Fruit fly (Drosophila melanogaster) whole organism, embryonic: ENCODE measurements around the gene CG13367.

Source experiments
- B-H2 ChIP-seq: fragments of 200-800 bp; sonication (Bioruptor generic); optimal IDR thresholded peaks from 2 replicates; lab custom pipeline; 2018; ENCODE audit warnings: missing biosample characterization, mild to moderate bottlenecking, missing genetic modification characterization
- CG12769 ChIP-seq: fragments of 200-800 bp; sonication (Bioruptor generic); optimal IDR thresholded peaks from 2 replicates; lab custom pipeline; 2019; ENCODE audit warnings: missing biosample characterization, mild to moderate bottlenecking, missing genetic modification characterization, moderate library complexity
- CG15601 ChIP-seq: fragments of 200-800 bp; sonication (Bioruptor generic); optimal IDR thresholded peaks from 3 replicates; lab custom pipeline; 2019; ENCODE audit warnings: missing biosample characterization, mild to moderate bottlenecking, missing genetic modification characterization, moderate library complexity
- CG17568 ChIP-seq: fragments of 200-800 bp; sonication (Bioruptor generic); optimal IDR thresholded peaks from 2 replicates; lab custom pipeline; 2018; ENCODE audit warnings: missing biosample characterization, mild to moderate bottlenecking, missing genetic modification characterization, moderate library complexity
- CG17829 ChIP-seq: fragments of 200-800 bp; optimal IDR thresholded peaks from 2 replicates; lab custom pipeline; 2019; ENCODE audit warnings: missing biosample characterization, mild to moderate bottlenecking, missing genetic modification characterization, moderate library complexity
- CG18599 ChIP-seq: fragments of 200-800 bp; sonication (Bioruptor generic); optimal IDR thresholded peaks from 3 replicates; lab custom pipeline; 2017; ENCODE audit warnings: missing biosample characterization, missing genetic modification characterization, mild to moderate bottlenecking, moderate library complexity, missing genetic modification reagents
- CG2199 ChIP-seq: fragments of 200-800 bp; sonication (Bioruptor generic); IDR thresholded peaks from 3 replicates; pipeline ENCODE4 v1.3.6; 2022; ENCODE audit warnings: missing biosample characterization, missing genetic modification characterization
- CG2678 ChIP-seq: fragments of 200-800 bp; sonication (Bioruptor generic); optimal IDR thresholded peaks from 3 replicates; lab custom pipeline; 2019; ENCODE audit warnings: missing biosample characterization, mild to moderate bottlenecking, missing genetic modification characterization, moderate library complexity
- CG3281 ChIP-seq: fragments of 200-800 bp; sonication (Bioruptor generic); optimal IDR thresholded peaks from 3 replicates; lab custom pipeline; 2017; ENCODE audit warnings: missing biosample characterization, mild to moderate bottlenecking, missing genetic modification characterization
- CG3407 ChIP-seq: fragments of 200-800 bp; sonication (Bioruptor generic); optimal IDR thresholded peaks from 2 replicates; lab custom pipeline; 2018; ENCODE audit warnings: missing biosample characterization, mild to moderate bottlenecking, missing genetic modification characterization
- CG7928 ChIP-seq: fragments of 200-800 bp; sonication (Bioruptor generic); optimal IDR thresholded peaks from 2 replicates; lab custom pipeline; 2017; ENCODE audit warnings: missing biosample characterization, mild to moderate bottlenecking, missing genetic modification characterization
- Doc3 ChIP-seq: fragments of 200-800 bp; sonication (Bioruptor generic); IDR thresholded peaks from 3 replicates; pipeline ENCODE4 v1.3.6; 2022; ENCODE audit warnings: missing biosample characterization, missing genetic modification characterization; ENCODE audit not compliant: partially characterized antibody
- Dp ChIP-seq: fragments of 200-800 bp; sonication (Bioruptor generic); optimal IDR thresholded peaks from 2 replicates; lab custom pipeline; 2018; ENCODE audit warnings: missing biosample characterization, mild to moderate bottlenecking, missing genetic modification characterization, moderate library complexity
- Dref ChIP-seq: fragments of 200-800 bp; sonication (Bioruptor generic); IDR thresholded peaks from 2 replicates; pipeline ENCODE4 v1.3.6; 2022; ENCODE audit warnings: missing biosample characterization, missing genetic modification characterization
- E2f2 ChIP-seq: fragments of 200-800 bp; sonication (Bioruptor generic); IDR thresholded peaks from 2 replicates; pipeline ENCODE4 v1.3.6; 2022; ENCODE audit warnings: missing biosample characterization, missing genetic modification characterization
- Fer1 ChIP-seq: fragments of 200-800 bp; sonication (Bioruptor generic); optimal IDR thresholded peaks from 2 replicates; lab custom pipeline; 2017; ENCODE audit warnings: missing biosample characterization, mild to moderate bottlenecking, missing genetic modification characterization
- Hand ChIP-seq: fragments of 200-800 bp; sonication (Bioruptor generic); optimal IDR thresholded peaks from 2 replicates; lab custom pipeline; 2017; ENCODE audit warnings: mild to moderate bottlenecking, missing biosample characterization, missing genetic modification reagents, missing genetic modification characterization
- Hmr ChIP-seq: fragments of 200-800 bp; sonication (Bioruptor generic); optimal IDR thresholded peaks from 3 replicates; lab custom pipeline; 2017; ENCODE audit warnings: mild to moderate bottlenecking, missing biosample characterization, missing genetic modification reagents, missing genetic modification characterization
- Hr3 ChIP-seq: fragments of 200-800 bp; sonication (Bioruptor generic); optimal IDR thresholded peaks from 3 replicates; lab custom pipeline; 2016; ENCODE audit warnings: missing biosample characterization, missing genetic modification characterization
- Lhr ChIP-seq: fragments of 200-800 bp; sonication (Bioruptor generic); optimal IDR thresholded peaks from 3 replicates; lab custom pipeline; 2017; ENCODE audit warnings: mild to moderate bottlenecking, missing biosample characterization, missing genetic modification reagents, missing genetic modification characterization
- MESR4 ChIP-seq: fragments of 200-800 bp; sonication (Bioruptor generic); optimal IDR thresholded peaks from 2 replicates; lab custom pipeline; 2018; ENCODE audit warnings: missing biosample characterization, mild to moderate bottlenecking, missing genetic modification characterization, moderate library complexity
- Med ChIP-seq: fragments of 200-800 bp; sonication (Bioruptor generic); peaks from one replicate; lab custom pipeline; 2016; ENCODE audit warnings: missing biosample characterization, missing genetic modification characterization, mild to moderate bottlenecking, inconsistent platforms, moderate library complexity
- Neu2 ChIP-seq: fragments of 200-800 bp; sonication (Bioruptor generic); optimal IDR thresholded peaks from 3 replicates; lab custom pipeline; 2016; ENCODE audit warnings: missing biosample characterization, missing genetic modification characterization, borderline replicate concordance
- Six4 ChIP-seq: fragments of 200-800 bp; sonication (Bioruptor generic); optimal IDR thresholded peaks from 2 replicates; lab custom pipeline; 2016; ENCODE audit warnings: missing biosample characterization, missing genetic modification characterization
- Trl ChIP-seq, 3 experiments: fragments of >200 bp in 2 of 3; fragments of 200-800 bp in 1 of 3; sonication (Bioruptor generic) in 1 of 3; optimal IDR thresholded peaks; 2 replicates in 1 of 3; 3 replicates in 2 of 3; lab custom pipeline; 2016 to 2017; ENCODE audit warnings: missing biosample characterization in 1 of 3, missing genetic modification characterization in 1 of 3
- bbx ChIP-seq: fragments of 200-800 bp; sonication (Bioruptor generic); IDR thresholded peaks from 2 replicates; pipeline ENCODE4 v1.3.6; 2022; ENCODE audit warnings: missing biosample characterization, missing genetic modification characterization; ENCODE audit not compliant: partially characterized antibody
- bigmax ChIP-seq: fragments of 200-800 bp; sonication (Bioruptor generic); optimal IDR thresholded peaks from 2 replicates; lab custom pipeline; 2018; ENCODE audit warnings: missing biosample characterization, mild to moderate bottlenecking, missing genetic modification characterization
- danr ChIP-seq: fragments of 200-800 bp; sonication (Bioruptor generic); IDR thresholded peaks from 2 replicates; pipeline ENCODE4 v1.3.6; 2022; ENCODE audit warnings: missing biosample characterization, missing genetic modification characterization
- dmrt99B ChIP-seq: fragments of 200-800 bp; sonication (Bioruptor generic); optimal IDR thresholded peaks from 2 replicates; lab custom pipeline; 2018; ENCODE audit warnings: missing biosample characterization, mild to moderate bottlenecking, missing genetic modification characterization, moderate library complexity
- ewg ChIP-seq: fragments of 200-800 bp; sonication (Bioruptor generic); optimal IDR thresholded peaks from 3 replicates; lab custom pipeline; 2017; ENCODE audit warnings: mild to moderate bottlenecking, missing biosample characterization, missing genetic modification reagents, missing genetic modification characterization
- eyg ChIP-seq: fragments of 200-800 bp; sonication (Bioruptor generic); optimal IDR thresholded peaks from 3 replicates; lab custom pipeline; 2016; ENCODE audit warnings: missing biosample characterization, missing genetic modification characterization
- gfzf ChIP-seq: fragments of 200-800 bp; sonication (Bioruptor generic); optimal IDR thresholded peaks from 2 replicates; lab custom pipeline; 2016; ENCODE audit warnings: missing biosample characterization, mild to moderate bottlenecking, missing genetic modification characterization, moderate library complexity
- inv ChIP-seq: fragments of 200-800 bp; sonication (Bioruptor generic); IDR thresholded peaks from 2 replicates; pipeline ENCODE4 v1.3.6; 2022; ENCODE audit warnings: missing biosample characterization, missing genetic modification characterization; ENCODE audit not compliant: partially characterized antibody
- kay ChIP-seq: fragments of 200-800 bp; sonication (Bioruptor generic); optimal IDR thresholded peaks from 2 replicates; lab custom pipeline; 2016; ENCODE audit warnings: missing biosample characterization, missing genetic modification characterization
- klu ChIP-seq: fragments of 200-800 bp; sonication (Bioruptor generic); IDR thresholded peaks from 2 replicates; pipeline ENCODE4 v1.3.6; 2022; ENCODE audit warnings: missing biosample characterization, missing genetic modification characterization
- nom ChIP-seq: fragments of 200-800 bp; sonication (Bioruptor generic); optimal IDR thresholded peaks from 2 replicates; lab custom pipeline; 2017; ENCODE audit warnings: missing biosample characterization, missing genetic modification characterization, mild to moderate bottlenecking, moderate library complexity, missing genetic modification reagents
- oc ChIP-seq: fragments of 200-800 bp; sonication (Bioruptor generic); optimal IDR thresholded peaks from 2 replicates; lab custom pipeline; 2018; ENCODE audit warnings: missing biosample characterization, mild to moderate bottlenecking, missing genetic modification characterization, moderate library complexity
- onecut ChIP-seq: fragments of 200-800 bp; sonication (Bioruptor generic); IDR thresholded peaks from 2 replicates; pipeline ENCODE4 v1.3.6; 2022; ENCODE audit warnings: missing biosample characterization, missing genetic modification characterization
- pfk ChIP-seq: fragments of 200-800 bp; sonication (Bioruptor generic); optimal IDR thresholded peaks from 2 replicates; lab custom pipeline; 2018; ENCODE audit warnings: missing biosample characterization, mild to moderate bottlenecking, missing genetic modification characterization, moderate library complexity
- pzg ChIP-seq: fragments of 200-800 bp; sonication (Bioruptor generic); optimal IDR thresholded peaks from 3 replicates; lab custom pipeline; 2018; ENCODE audit warnings: missing biosample characterization, mild to moderate bottlenecking, missing genetic modification characterization, moderate library complexity
- sens ChIP-seq: fragments of 200-800 bp; sonication (Bioruptor generic); peaks from one replicate; lab custom pipeline; 2016; ENCODE audit warnings: missing biosample characterization, missing genetic modification characterization
- sr ChIP-seq: fragments of 200-800 bp; sonication (Bioruptor generic); IDR thresholded peaks from 3 replicates; pipeline ENCODE4 v1.3.6; 2022; ENCODE audit warnings: missing biosample characterization, missing genetic modification characterization
- ssp ChIP-seq: fragments of 200-800 bp; sonication (Bioruptor generic); IDR thresholded peaks from 2 replicates; pipeline ENCODE4 v1.3.6; 2022; ENCODE audit warnings: missing biosample characterization, missing genetic modification characterization
- vvl ChIP-seq: fragments of 200-800 bp; sonication (Bioruptor generic); IDR thresholded peaks from 2 replicates; pipeline ENCODE4 v1.3.6; 2022; ENCODE audit warnings: missing biosample characterization, missing genetic modification characterization
- wdn ChIP-seq: fragments of 200-800 bp; sonication (Bioruptor generic); IDR thresholded peaks from 2 replicates; pipeline ENCODE4 v1.3.6; 2022; ENCODE audit warnings: missing biosample characterization, missing genetic modification characterization

The CG13367 gene

dm6 chrX:655492-656379, 11.2 kb downstream of the CG13367 start, which contains the start of the genes Hmt4-20 and SkpA (continued):
- TF ChIP-seq klu = no peak
- no peak for TF ChIP-seq onecut
- no peak for TF ChIP-seq dmrt99B (tag; lab: Kevin White, UChicago)
- no peak for TF ChIP-seq CG2678 (tag; lab: Kevin White, UChicago)
- TF ChIP-seq inv (GFP tag; lab: Robert Waterston, UW) = peak; percentile 94
- no peak for TF ChIP-seq wdn (GFP tag; lab: Robert Waterston, UW)
- TF ChIP-seq danr (GFP tag; lab: Robert Waterston, UW) = no peak
- TF ChIP-seq CG15601 (tag; lab: Kevin White, UChicago) = peak; percentile 5
- TF ChIP-seq Six4 (GFP tag; lab: Kevin White, UChicago) = no peak
- peak; percentile 80 for TF ChIP-seq Doc3 (GFP tag; lab: Robert Waterston, UW)
- peak; percentile 14 for TF ChIP-seq ewg
- peak; percentile 90 for TF ChIP-seq Dref (GFP tag; lab: Robert Waterston, UW)
- peak; percentile 46 for TF ChIP-seq CG17829 (tag; lab: Kevin White, UChicago)
- TF ChIP-seq CG18599 (GFP tag; lab: Kevin White, UChicago) = no peak
- TF ChIP-seq Neu2 = no peak
- peak; percentile 93 for TF ChIP-seq gfzf (GFP tag; lab: Kevin White, UChicago)

- TF ChIP-seq CG17568 (peak; percentile 33), MESR4 (GFP tag; lab: Kevin White, UChicago) (peak; percentile 67), nom (GFP tag; lab: Kevin White, UChicago) (peak; percentile 40), Hr3 (GFP tag; lab: Kevin White, UChicago) (no peak), E2f2 (GFP tag; lab: Robert Waterston, UW) (0 out of 2 replicates have a peak, but pooled peaks have one; percentile 2), CG2199 (GFP tag; lab: Robert Waterston, UW) (0 out of 3 replicates have a peak, but pooled peaks have one; percentile 15), vvl (GFP tag; lab: Robert Waterston, UW) (peak; percentile 9; the same call in 1 of the 2 replicates), sr (GFP tag; lab: Robert Waterston, UW) (peak; percentile 62; the same call in 2 of the 3 replicates), Hand (peak; percentile 25), Trl (optimal IDR thresholded peaks at IDR 0.05; lab: Kevin White, UChicago) (peak in 1 of 2 experiments; percentile 11), Trl (GFP tag; optimal IDR thresholded peaks at IDR 0.05; lab: Kevin White, UChicago) (no peak), ssp (GFP tag; lab: Robert Waterston, UW) (no peak), bigmax (peak; percentile 40), CG3407 (GFP tag; lab: Kevin White, UChicago) (no peak), kay (GFP tag; lab: Kevin White, UChicago) (peak; percentile 16), CG12769 (tag; lab: Kevin White, UChicago) (peak; percentile 9), Med (GFP tag; lab: Kevin White, UChicago) (no peak), pfk (GFP tag; lab: Kevin White, UChicago) (peak; percentile 80)
Measured at dm6 chrX:656380-656925, 11.9 kb downstream of the CG13367 start.

dm6 chrX:658021-658420, 13.5 kb downstream of the CG13367 start:
- TF ChIP-seq gfzf (GFP tag; lab: Kevin White, UChicago) (peak; percentile 50), sens (GFP tag; lab: Kevin White, UChicago) (peak; percentile 62), Hmr (GFP tag; lab: Kevin White, UChicago) (peak; percentile 9), E2f2 (GFP tag; lab: Robert Waterston, UW) (peak; percentile 94), oc (tag; lab: Kevin White, UChicago) (no peak), Fer1 (GFP tag; lab: Kevin White, UChicago) (peak; percentile 40), CG7928 (peak; percentile 94), eyg (GFP tag; lab: Kevin White, UChicago) (no peak), pzg (GFP tag; lab: Kevin White, UChicago) (peak; percentile 35), Lhr (peak; percentile 45), CG3281 (peak; percentile 6), bbx (GFP tag; lab: Robert Waterston, UW) (0 out of 2 replicates have a peak, but pooled peaks have one; percentile 12), Dp (peak; percentile 90), B-H2 (peak; percentile 17)
